Fruit fly (Drosophila melanogaster): ENCODE data around the gene Ndc1.

The Ndc1 gene

DNA sequence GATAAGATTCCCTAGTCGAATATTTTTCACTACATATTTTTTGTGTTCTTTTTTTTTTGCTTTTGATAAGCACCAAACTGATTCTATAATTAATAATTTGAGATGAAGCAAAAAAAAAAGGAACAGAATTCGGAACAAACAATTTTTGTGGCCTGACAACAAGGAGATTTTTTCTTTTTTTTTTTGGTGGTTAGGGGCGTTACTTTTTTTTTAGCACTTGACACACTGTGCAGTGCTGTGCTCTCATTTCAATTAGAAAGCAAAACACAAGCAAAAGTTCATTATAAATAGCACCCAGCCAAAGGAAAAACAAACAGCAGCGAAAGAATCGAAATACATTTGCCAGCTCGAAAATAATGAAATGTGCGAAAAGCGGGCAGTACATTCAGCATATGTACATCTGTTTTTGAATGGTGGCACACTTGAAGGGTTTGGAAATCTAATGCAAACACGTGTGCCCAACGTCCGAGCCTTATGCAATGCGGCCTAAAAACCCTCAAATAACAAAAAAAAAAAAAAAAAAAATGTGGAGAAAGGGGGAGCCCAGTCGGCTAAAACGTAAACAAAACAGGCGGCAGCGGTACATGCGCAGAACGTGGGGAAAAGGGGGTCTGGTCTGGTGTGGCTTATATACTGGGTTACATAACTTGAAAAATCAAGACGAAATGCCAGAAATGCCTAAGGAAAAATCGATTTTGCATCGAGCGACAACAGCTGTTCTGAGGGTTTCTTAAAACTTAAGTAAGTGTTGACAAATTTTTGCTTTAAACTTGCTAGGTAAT, 17.6 kb downstream of the Ndc1 start (continued):
- TF ChIP-seq nau (GFP tag; optimal IDR thresholded peaks at IDR 0.05) (peak; percentile 7), psq (GFP tag; optimal IDR thresholded peaks at IDR 0.05) (no peak), sc (optimal IDR thresholded peaks at IDR 0.05) (no peak), sc (GFP tag; optimal IDR thresholded peaks at IDR 0.05) (no peak), bsh (GFP tag; optimal IDR thresholded peaks at IDR 0.05) (peak in 1 of 2 experiments; percentile 5), CG12744 (GFP tag; optimal IDR thresholded peaks at IDR 0.05) (no peak), ATbp (GFP tag; optimal IDR thresholded peaks at IDR 0.05) (peak; percentile 1), Asciz (GFP tag; optimal IDR thresholded peaks at IDR 0.05) (no peak), ro (GFP tag; IDR thresholded peaks at IDR 0.05) (no peak; the same call in 1 of the 2 replicates), CG15269 (tag; optimal IDR thresholded peaks at IDR 0.05) (peak; percentile 19), CG3163 (GFP tag; optimal IDR thresholded peaks at IDR 0.05) (no peak), sug (tag; optimal IDR thresholded peaks at IDR 0.05) (no peak), H15 (GFP tag; IDR thresholded peaks at IDR 0.05) (no peak), Oaz (GFP tag; IDR thresholded peaks at IDR 0.05) (0 out of 2 replicates have a peak, but pooled peaks have one; percentile 43), trh (GFP tag; optimal IDR thresholded peaks at IDR 0.05) (no peak), stwl (tag; optimal IDR thresholded peaks at IDR 0.05) (no peak), Side (GFP tag; optimal IDR thresholded peaks at IDR 0.05) (peak; percentile 13), CG1603 (tag; optimal IDR thresholded peaks at IDR 0.05) (no peak), CG9817 (tag; optimal IDR thresholded peaks at IDR 0.05) (peak; percentile 21), Opbp (GFP tag; IDR thresholded peaks at IDR 0.05; ENCODE audit: partially characterized antibody) (no peak), cas (GFP tag; IDR thresholded peaks at IDR 0.05) (no peak), tgo (GFP tag; IDR thresholded peaks at IDR 0.05) (peak; percentile 49; the same call in 2 of the 3 replicates), CG11398 (GFP tag; optimal IDR thresholded peaks at IDR 0.05) (no peak), al (GFP tag; IDR thresholded peaks at IDR 0.05) (0 out of 2 replicates have a peak, but pooled peaks have one; percentile 28), Tbp (GFP tag; optimal IDR thresholded peaks at IDR 0.05) (no peak), Oli (tag; optimal IDR thresholded peaks at IDR 0.05) (no peak), CG17359 (tag; optimal IDR thresholded peaks at IDR 0.05) (peak; percentile 43), CG4707 (GFP tag; optimal IDR thresholded peaks at IDR 0.05) (no peak), pfk (GFP tag; optimal IDR thresholded peaks at IDR 0.05) (no peak), tna (GFP tag; IDR thresholded peaks at IDR 0.05; ENCODE audit: partially characterized antibody) (no peak), CG9876 (GFP tag; optimal IDR thresholded peaks at IDR 0.05) (no peak), danr (GFP tag; IDR thresholded peaks at IDR 0.05) (no peak), ken (GFP tag; IDR thresholded peaks at IDR 0.05) (no peak; the same call in 2 of the 3 replicates), CG8281 (tag; optimal IDR thresholded peaks at IDR 0.05) (no peak), Bteb2 (GFP tag; optimal IDR thresholded peaks at IDR 0.05) (peak; percentile 1), Bdp1 (GFP tag; optimal IDR thresholded peaks at IDR 0.05) (no peak), unpg (GFP tag; optimal IDR thresholded peaks at IDR 0.05) (peak; percentile 39), Lhr (GFP tag; optimal IDR thresholded peaks at IDR 0.05) (no peak), CG3838 (GFP tag; optimal IDR thresholded peaks at IDR 0.05) (no peak), btn (GFP tag; optimal IDR thresholded peaks at IDR 0.05) (no peak), CG4617 (GFP tag; optimal IDR thresholded peaks at IDR 0.05; ENCODE audit: borderline replicate concordance) (no peak), fd96Cb (tag; optimal IDR thresholded peaks at IDR 0.05) (peak; percentile 8), sr (GFP tag; IDR thresholded peaks at IDR 0.05) (no peak), CG18262 (tag; optimal IDR thresholded peaks at IDR 0.05) (peak; percentile 19), CG2712 (tag; optimal IDR thresholded peaks at IDR 0.05) (peak; percentile 18), slp2 (GFP tag; optimal IDR thresholded peaks at IDR 0.05) (peak; percentile 5), tx (GFP tag; optimal IDR thresholded peaks at IDR 0.05) (no peak), row (GFP tag; IDR thresholded peaks at IDR 0.05) (peak; percentile 65), CG6683 (GFP tag; optimal IDR thresholded peaks at IDR 0.05) (no peak)
